Worm (Caenorhabditis elegans) whole organism, L4 larva: Measurements from ENCODE around the gene T28F3.9.
A peak's percentile ranks its signal among the peaks of the same experiment; 100 is the strongest.

Experiments
- D1046.2 ChIP-seq: fragments of 200-800 bp; sonication (Bioruptor generic); IDR thresholded peaks from 2 replicates; pipeline ENCODE4 v1.3.6; 2022; ENCODE audit warnings: missing genetic modification characterization, missing compliant biosample characterization
- F26F4.8 ChIP-seq: fragments of 200-800 bp; sonication (Bioruptor generic); conservative IDR thresholded peaks from 2 replicates; pipeline ENCODE4 v1.3.6; 2022; ENCODE audit warnings: missing genetic modification characterization, missing compliant biosample characterization
- R02D3.7 ChIP-seq: fragments of 150-350 bp; sonication (generic microtip); optimal IDR thresholded peaks from 3 replicates; lab custom pipeline; 2014; ENCODE audit warnings: missing biosample characterization, missing genetic modification characterization
- ZK337.2 ChIP-seq: fragments of 200-800 bp; sonication (Bioruptor generic); IDR thresholded peaks from 2 replicates; pipeline ENCODE4 v1.3.6; 2022; ENCODE audit warnings: missing genetic modification reagents, missing genetic modification characterization, missing compliant biosample characterization
- aha-1 ChIP-seq: fragments of 150-350 bp; peaks from one replicate; lab custom pipeline; 2014; ENCODE audit warnings: missing biosample characterization, missing genetic modification characterization
- attf-4 ChIP-seq: sonication (generic microtip); optimal IDR thresholded peaks from 3 replicates; lab custom pipeline; 2017; ENCODE audit warnings: missing biosample characterization, missing genetic modification characterization
- ceh-28 ChIP-seq: fragments of 150-350 bp; optimal IDR thresholded peaks from 2 replicates; lab custom pipeline; 2014; ENCODE audit warnings: missing biosample characterization, missing genetic modification reagents, missing genetic modification characterization
- ceh-32 ChIP-seq: sonication (generic microtip); optimal IDR thresholded peaks from 2 replicates; lab custom pipeline; 2016; ENCODE audit warnings: mild to moderate bottlenecking, missing genetic modification characterization, missing compliant biosample characterization; ENCODE audit not compliant: poor library complexity
- ceh-62 ChIP-seq: sonication (generic microtip); optimal IDR thresholded peaks from 2 replicates; lab custom pipeline; 2017; ENCODE audit warnings: missing biosample characterization, missing genetic modification characterization
- ceh-82 ChIP-seq: sonication (generic microtip); optimal IDR thresholded peaks from 2 replicates; lab custom pipeline; 2017; ENCODE audit warnings: missing biosample characterization, missing genetic modification characterization
- ces-1 ChIP-seq: fragments of 150-350 bp; sonication (generic microtip); optimal IDR thresholded peaks from 4 replicates; lab custom pipeline; 2014; ENCODE audit warnings: missing biosample characterization, missing genetic modification reagents, missing genetic modification characterization
- daf-16 ChIP-seq, 3 experiments: sonication (generic microtip); optimal IDR thresholded peaks; 2 replicates each; lab custom pipeline; 2016 to 2017; ENCODE audit warnings: missing genetic modification characterization in 3 of 3, missing genetic modification reagents in 3 of 3, mild to moderate bottlenecking in 2 of 3, missing compliant biosample characterization in 2 of 3, missing biosample characterization in 1 of 3, moderate library complexity in 1 of 3
- dmd-6 ChIP-seq: fragments of 200-800 bp; sonication (Bioruptor generic); IDR thresholded peaks from 2 replicates; pipeline ENCODE4 v1.3.6; 2022; ENCODE audit warnings: missing genetic modification reagents, missing genetic modification characterization, missing compliant biosample characterization
- egl-27 ChIP-seq: sonication (generic microtip); optimal IDR thresholded peaks from 3 replicates; lab custom pipeline; 2017; ENCODE audit warnings: missing biosample characterization, missing genetic modification reagents, missing genetic modification characterization
- fkh-10 ChIP-seq: fragments of 150-350 bp; optimal IDR thresholded peaks from 2 replicates; lab custom pipeline; 2014; ENCODE audit warnings: missing biosample characterization, missing genetic modification reagents, missing genetic modification characterization
- fos-1 ChIP-seq: fragments of 150-350 bp; optimal IDR thresholded peaks from 2 replicates; lab custom pipeline; 2014; ENCODE audit warnings: missing biosample characterization, missing genetic modification characterization
- hlh-11 ChIP-seq: fragments of 200-800 bp; sonication (Bioruptor generic); optimal IDR thresholded peaks from 2 replicates; lab custom pipeline; 2018; ENCODE audit warnings: mild to moderate bottlenecking, missing genetic modification characterization, missing compliant biosample characterization
- hlh-30 ChIP-seq: sonication (generic microtip); optimal IDR thresholded peaks from 2 replicates; lab custom pipeline; 2017; ENCODE audit warnings: antibody characterized with exemption, mild to moderate bottlenecking, missing genetic modification characterization, missing compliant biosample characterization; ENCODE audit not compliant: insufficient read depth
- lim-7 ChIP-seq: fragments of 200-800 bp; sonication (Bioruptor generic); IDR thresholded peaks from 2 replicates; pipeline ENCODE4 v1.3.6; 2022; ENCODE audit warnings: missing genetic modification characterization, missing compliant biosample characterization
- mep-1 ChIP-seq: fragments of 150-350 bp; sonication (generic microtip); optimal IDR thresholded peaks from 3 replicates; lab custom pipeline; 2014; ENCODE audit warnings: missing biosample characterization, missing genetic modification characterization
- mxl-2 ChIP-seq: fragments of 200-800 bp; sonication (Bioruptor generic); conservative IDR thresholded peaks from 2 replicates; pipeline ENCODE4 v1.3.6; 2022; ENCODE audit warnings: missing genetic modification reagents, missing genetic modification characterization, missing compliant biosample characterization
- nhr-11 ChIP-seq: fragments of 150-350 bp; optimal IDR thresholded peaks from 2 replicates; lab custom pipeline; 2014; ENCODE audit warnings: missing biosample characterization, missing genetic modification characterization
- nhr-111 ChIP-seq: fragments of 200-800 bp; sonication (Bioruptor generic); optimal IDR thresholded peaks from 2 replicates; lab custom pipeline; 2018; ENCODE audit warnings: mild to moderate bottlenecking, missing genetic modification characterization, missing compliant biosample characterization
- nhr-28 ChIP-seq: fragments of 150-350 bp; optimal IDR thresholded peaks from 2 replicates; lab custom pipeline; 2014; ENCODE audit warnings: missing biosample characterization, missing genetic modification characterization
- nhr-48 ChIP-seq: sonication (generic microtip); optimal IDR thresholded peaks from 2 replicates; lab custom pipeline; 2016; ENCODE audit warnings: mild to moderate bottlenecking, missing genetic modification characterization, missing compliant biosample characterization
- nhr-76 ChIP-seq: fragments of 150-350 bp; optimal IDR thresholded peaks from 2 replicates; lab custom pipeline; 2014; ENCODE audit warnings: missing biosample characterization, missing genetic modification characterization
- php-3 ChIP-seq: fragments of 200-800 bp; sonication (Bioruptor generic); IDR thresholded peaks from 2 replicates; pipeline ENCODE4 v1.3.6; 2022; ENCODE audit warnings: missing genetic modification reagents, missing genetic modification characterization, missing compliant biosample characterization
- pqm-1 ChIP-seq: sonication (generic microtip); optimal IDR thresholded peaks from 2 replicates; lab custom pipeline; 2017; ENCODE audit warnings: missing biosample characterization, missing genetic modification characterization
- rbr-2 ChIP-seq: sonication (generic microtip); optimal IDR thresholded peaks from 2 replicates; lab custom pipeline; 2016; ENCODE audit warnings: missing genotype, missing genetic modification characterization, missing compliant biosample characterization
- saeg-2 ChIP-seq: fragments of 200-800 bp; sonication (Bioruptor generic); IDR thresholded peaks from 2 replicates; pipeline ENCODE4 v1.3.6; 2022; ENCODE audit warnings: missing genetic modification reagents, missing genetic modification characterization, missing compliant biosample characterization
- unc-130 ChIP-seq: sonication (generic microtip); optimal IDR thresholded peaks from 2 replicates; lab custom pipeline; 2016; ENCODE audit warnings: missing genetic modification reagents, missing genetic modification characterization, missing compliant biosample characterization
- unc-62 ChIP-seq, 3 experiments: fragments of 150-350 bp in 1 of 3; sonication (generic microtip); optimal IDR thresholded peaks in 2 of 3; peaks in 1 of 3; 1 replicate in 1 of 3; 2 replicates in 2 of 3; lab custom pipeline; 2014 to 2017; ENCODE audit warnings: missing biosample characterization in 3 of 3, missing genetic modification characterization in 3 of 3, missing genetic modification reagents in 3 of 3, missing genotype in 1 of 3
- zag-1 ChIP-seq: fragments of 150-350 bp; optimal IDR thresholded peaks from 2 replicates; lab custom pipeline; 2014; ENCODE audit warnings: missing biosample characterization, missing genetic modification characterization
- zfp-3 ChIP-seq: fragments of 200-800 bp; sonication (Bioruptor generic); conservative IDR thresholded peaks from 2 replicates; pipeline ENCODE4 v1.3.6; 2022; ENCODE audit warnings: missing genetic modification reagents, missing genetic modification characterization, missing compliant biosample characterization
- zip-11 ChIP-seq: fragments of 200-800 bp; sonication (Bioruptor generic); IDR thresholded peaks from 2 replicates; pipeline ENCODE4 v1.3.6; 2022; ENCODE audit warnings: missing genetic modification characterization, missing compliant biosample characterization
- zip-2 ChIP-seq: fragments of 150-350 bp; optimal IDR thresholded peaks from 2 replicates; lab custom pipeline; 2014; ENCODE audit warnings: missing biosample characterization, missing genetic modification characterization

T28F3.9 gene

ce11 chrIV:17293679-17294078, 14.6 kb upstream of the T28F3.9 start:
- TF ChIP-seq ceh-82 (tag; lab: Kevin White, UChicago): no peak
- peak; percentile 20 for TF ChIP-seq fkh-10 (GFP tag; lab: Kevin White, UChicago)
- no peak for TF ChIP-seq zip-2 (tag; lab: Kevin White, UChicago)
- TF ChIP-seq lim-7 (GFP tag; lab: Robert Waterston, UW): no peak
- peak; percentile 38 for TF ChIP-seq rbr-2 (tag; lab: Kevin White, UChicago)

DNA sequence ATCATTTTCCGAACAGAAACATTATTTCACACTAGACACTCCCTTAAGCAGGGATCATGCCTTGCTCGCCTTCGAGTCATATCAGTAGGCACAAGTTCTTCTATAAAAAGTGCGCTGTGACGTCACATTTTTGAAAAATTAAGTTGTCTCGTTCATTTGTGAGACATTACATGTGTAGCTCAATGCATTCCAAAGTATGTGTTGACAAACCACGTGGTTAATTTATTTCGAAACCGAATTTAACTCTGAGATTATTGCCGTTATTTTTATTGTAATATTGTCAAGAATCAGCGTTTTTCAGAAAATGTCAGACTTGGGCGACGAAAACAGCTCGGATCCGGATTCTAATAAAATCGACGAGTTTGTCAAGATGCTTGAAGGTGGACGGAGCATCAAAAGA, 13.8 kb upstream of the T28F3.9 start, which contains the start of gene T28F3.5:
Gene T28F3.5, plus strand, starts transcription at position 301 of the 400 bp plus-strand sequence.
- TF ChIP-seq unc-130 (GFP tag; lab: Kevin White, UChicago) (no peak), aha-1 (peak; percentile 1)

DNA sequence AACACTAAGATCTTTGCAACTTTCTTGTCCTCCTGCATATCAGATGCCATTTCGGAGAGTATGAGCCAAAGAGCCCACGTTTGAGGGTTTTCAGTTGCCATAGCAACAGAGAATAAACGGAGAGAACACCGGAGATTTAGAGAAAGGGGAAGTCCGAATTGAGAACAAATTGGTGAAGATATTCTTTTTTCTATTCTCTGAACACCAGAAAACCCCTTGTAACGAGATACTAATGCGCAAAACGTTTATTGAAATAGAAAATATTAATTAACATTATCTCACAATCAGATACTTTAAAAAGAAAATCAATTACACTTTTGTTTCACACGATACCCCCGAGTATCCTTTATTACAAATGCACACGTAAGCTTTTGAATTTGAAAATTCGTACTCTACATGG, 6.4 kb upstream of the T28F3.9 start, which contains the start of gene ifta-2:
Gene ifta-2, minus strand, starts transcription at position 101 of the 400 bp plus-strand sequence.
- TF ChIP-seq unc-62 (GFP tag; optimal IDR thresholded peaks at IDR 0.05 in 1 of 2; lab: Kevin White, UChicago) (peak in 1 of 2 experiments; percentile 72), unc-62 (tag; optimal IDR thresholded peaks at IDR 0.05; lab: Kevin White, UChicago) (no peak), nhr-11 (tag; lab: Kevin White, UChicago) (no peak)
- TF ChIP-seq, all 104 proteins: peak for 1

DNA sequence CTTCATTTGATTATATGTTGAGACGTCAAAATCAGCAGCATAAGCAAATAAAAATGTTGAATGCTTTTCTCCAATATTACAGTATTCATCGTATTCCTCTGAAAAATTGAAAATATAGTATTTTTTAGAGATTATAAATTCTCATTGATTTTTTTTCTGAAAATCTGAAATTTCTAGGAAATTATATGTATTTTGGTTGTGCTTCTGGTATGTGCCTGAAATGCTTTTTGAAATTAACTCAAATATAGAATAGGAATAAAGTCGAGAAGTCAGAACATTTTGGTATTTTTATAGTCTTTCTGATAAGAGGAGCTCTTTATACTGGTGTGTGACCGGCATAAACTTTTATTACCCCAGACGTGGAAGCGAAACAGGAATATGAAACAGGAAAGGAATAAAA, 1.1 kb upstream of the T28F3.9 start, which contains the start of gene T28F3.8:
Gene T28F3.8, minus strand, starts transcription at position 101 of the 400 bp plus-strand sequence.
- peak; percentile 82 for TF ChIP-seq php-3 (GFP tag; lab: Robert Waterston, UW)
- TF ChIP-seq, all 104 proteins: peak for 1; not testable (repeated sequence) for 103

ce11 chrIV:17311842-17312241, 3.5 kb downstream of the T28F3.9 start, which contains the start of gene snf-9:
TSS of gene snf-9 (plus strand) at chrIV:17312142.
- TF ChIP-seq D1046.2 (GFP tag; lab: Robert Waterston, UW) (no peak), R02D3.7 (no peak), fkh-10 (GFP tag; lab: Kevin White, UChicago) (no peak), nhr-111 (GFP tag; lab: Kevin White, UChicago) (no peak), nhr-76 (tag; lab: Kevin White, UChicago) (no peak), unc-62 (GFP tag; optimal IDR thresholded peaks at IDR 0.05 in 1 of 2; lab: Kevin White, UChicago) (peak in 1 of 2 experiments; percentile 15), unc-62 (tag; optimal IDR thresholded peaks at IDR 0.05; lab: Kevin White, UChicago) (no peak), hlh-30 (tag; lab: Kevin White, UChicago) (no peak), zfp-3 (GFP tag; lab: Robert Waterston, UW) (no peak), ceh-28 (tag; lab: Kevin White, UChicago) (no peak)

DNA sequence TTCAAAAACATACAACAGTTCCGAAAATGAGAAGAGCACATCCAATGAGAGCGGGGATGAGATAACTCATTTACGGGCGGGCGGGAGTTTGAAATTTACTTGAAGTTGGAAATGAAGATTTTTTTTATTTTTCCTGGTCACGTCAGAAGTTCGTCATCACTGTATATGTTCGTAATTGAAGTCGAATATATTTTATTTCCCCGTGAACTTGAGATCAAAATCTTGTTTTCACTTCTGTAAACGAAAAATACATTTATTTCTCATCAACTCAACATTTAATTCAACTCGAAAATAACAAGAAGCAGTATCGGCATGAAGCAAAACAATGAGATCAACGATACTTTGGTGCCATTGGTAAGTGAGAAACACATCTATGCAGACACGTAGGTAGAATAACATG, 8.1 kb downstream of the T28F3.9 start, which contains the start of gene C49C3.20:
Gene C49C3.20, minus strand, starts transcription at position 101 of the 400 bp plus-strand sequence.
- peak; percentile 60 for TF ChIP-seq aha-1
- no peak for TF ChIP-seq mep-1 (tag; lab: Kevin White, UChicago)
- no peak for TF ChIP-seq F26F4.8 (GFP tag; lab: Robert Waterston, UW)
- TF ChIP-seq, all 104 proteins: peak for 1

- TF ChIP-seq ces-1 (GFP tag; lab: Kevin White, UChicago) (no peak), mxl-2 (GFP tag; lab: Robert Waterston, UW) (no peak), zfp-3 (GFP tag; lab: Robert Waterston, UW) (no peak), hlh-30 (tag; lab: Kevin White, UChicago) (no peak), egl-27 (tag; lab: Kevin White, UChicago) (no peak), D1046.2 (GFP tag; lab: Robert Waterston, UW) (no peak), ceh-62 (tag; lab: Kevin White, UChicago) (no peak), nhr-76 (tag; lab: Kevin White, UChicago) (no peak), pqm-1 (tag; lab: Kevin White, UChicago) (peak; percentile 96), unc-62 (GFP tag; optimal IDR thresholded peaks at IDR 0.05 in 1 of 2; lab: Kevin White, UChicago) (no peak), unc-62 (tag; optimal IDR thresholded peaks at IDR 0.05; lab: Kevin White, UChicago) (no peak), daf-16 (GFP tag; optimal IDR thresholded peaks at IDR 0.05; lab: Kevin White, UChicago) (no peak), daf-16 (tag; optimal IDR thresholded peaks at IDR 0.05; lab: Kevin White, UChicago) (peak; percentile 35), zip-11 (GFP tag; lab: Robert Waterston, UW) (no peak), fos-1 (tag; lab: Kevin White, UChicago) (no peak), hlh-11 (peak; percentile 7), ZK337.2 (GFP tag; lab: Robert Waterston, UW) (no peak), nhr-28 (tag; lab: Kevin White, UChicago) (peak; percentile 79), saeg-2 (no peak), nhr-48 (tag; lab: Kevin White, UChicago) (no peak), attf-4 (tag; lab: Kevin White, UChicago) (no peak), zag-1 (tag; lab: Kevin White, UChicago) (no peak), ceh-32 (tag; lab: Kevin White, UChicago) (no peak), dmd-6 (peak; percentile 28; the same call in 1 of the 2 replicates)
Observed at ce11 chrIV:17320445-17320844, 12.1 kb downstream of the T28F3.9 start, which contains the start of gene C49C3.4. TSS of gene C49C3.4 (plus strand) at chrIV:17320795.
